Worm (Caenorhabditis elegans) whole organism, L4/young adult: ENCODE results near the gene nep-11.
A peak's percentile ranks its signal among the peaks of the same experiment; 100 is the strongest.
"Not testable (repeated sequence)": the region's sequence is repeated elsewhere in the genome, so short reads cannot be mapped to it uniquely, and the experiment has no call there.

Experiments
- W03F9.2 ChIP-seq: fragments of 150-350 bp; optimal IDR thresholded peaks from 2 replicates; lab custom pipeline; 2014; ENCODE audit warnings: missing biosample characterization, missing genetic modification characterization
- dao-5 ChIP-seq: sonication (generic microtip); optimal IDR thresholded peaks from 2 replicates; lab custom pipeline; 2016; ENCODE audit warnings: missing genotype, missing genetic modification characterization, moderate library complexity, missing compliant biosample characterization
- him-1 ChIP-seq: sonication (generic microtip); optimal IDR thresholded peaks from 2 replicates; lab custom pipeline; 2016; ENCODE audit warnings: missing genotype, missing genetic modification reagents, missing genetic modification characterization, missing compliant biosample characterization

Gene nep-11

ce11 chrII:3449514-3449913 is 24.2 kb upstream of the nep-11 start, which contains the start of gene C16C8.14:
C16C8.14 (plus strand) TSS chrII:3449814.
- not testable (repeated sequence) for TF ChIP-seq him-1; W03F9.2 (tag; lab: Kevin White, UChicago); dao-5 (tag; lab: Kevin White, UChicago)

- TF ChIP-seq W03F9.2 (tag; lab: Kevin White, UChicago) (no peak), him-1 (no peak), dao-5 (tag; lab: Kevin White, UChicago) (no peak)
These were observed 23.5 kb upstream of the nep-11 start, which contains the start of gene C16C8.25 for ce11 chrII:3448776-3449280. C16C8.25 (plus strand) TSS chrII:3449230.

DNA sequence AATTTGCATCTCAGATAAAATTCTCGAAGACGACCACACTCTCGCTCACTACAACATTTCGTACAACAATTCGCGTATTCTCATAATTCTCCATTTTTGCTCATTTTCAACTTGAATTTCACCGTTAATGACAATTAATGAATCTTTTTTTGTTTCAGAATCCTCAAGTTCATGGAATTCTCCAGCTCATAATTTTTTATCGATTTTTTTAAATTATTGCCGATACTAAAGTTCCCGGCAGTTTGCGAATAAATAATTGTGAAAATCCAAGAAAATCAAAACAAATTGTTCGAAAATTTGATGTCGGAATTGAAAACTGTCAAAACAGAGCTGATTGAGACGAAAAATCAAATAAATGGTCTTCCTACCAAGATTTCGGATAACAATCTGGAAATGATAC is 22.6 kb upstream of the nep-11 start, which contains the start of gene C16C8.21:
Gene C16C8.21, plus strand, starts transcription at position 301 of the 400 bp plus-strand sequence.
- TF ChIP-seq him-1 (no peak), W03F9.2 (tag; lab: Kevin White, UChicago) (no peak), dao-5 (tag; lab: Kevin White, UChicago) (no peak)

- TF ChIP-seq dao-5 (tag; lab: Kevin White, UChicago) = no peak
- TF ChIP-seq W03F9.2 (tag; lab: Kevin White, UChicago) = no peak
- TF ChIP-seq him-1 = no peak
These were observed 21.3 kb upstream of the nep-11 start, which contains the start of the genes C16C8.20 and gldi-6 for ce11 chrII:3446647-3447046. C16C8.20 (plus strand) TSS chrII:3446947. gldi-6 (plus strand) TSS chrII:3446947.

- no peak for TF ChIP-seq dao-5 (tag; lab: Kevin White, UChicago)
- no peak for TF ChIP-seq him-1
- no peak for TF ChIP-seq W03F9.2 (tag; lab: Kevin White, UChicago)
These were observed 20.0 kb upstream of the nep-11 start, which contains the start of the genes C16C8.5 and C16C8.16 for ce11 chrII:3445285-3445806. C16C8.5 (minus strand) TSS chrII:3445385. C16C8.16 (plus strand) TSS chrII:3445756.

DNA sequence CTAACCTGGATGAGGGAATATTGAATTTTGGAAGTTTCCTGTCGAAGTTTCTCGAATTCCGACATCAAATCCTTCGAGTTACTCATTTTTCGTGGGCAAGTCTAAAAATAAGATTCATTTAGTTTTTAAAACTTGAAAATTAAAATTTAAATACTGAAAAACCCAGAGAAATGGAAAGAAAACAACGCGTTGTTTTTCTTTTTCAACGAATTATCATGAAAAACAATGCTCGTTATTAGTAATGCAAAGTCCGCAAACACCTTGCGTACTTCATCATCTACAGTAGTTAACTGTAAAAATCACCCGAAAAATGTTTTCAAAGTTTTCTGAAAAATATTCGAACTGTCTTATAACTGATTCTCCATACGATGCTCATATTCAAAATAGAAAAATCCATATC is 18.9 kb upstream of the nep-11 start, which contains the start of gene C16C8.4:
Gene C16C8.4, minus strand, starts transcription at position 101 of the 400 bp plus-strand sequence.
- no peak for TF ChIP-seq dao-5 (tag; lab: Kevin White, UChicago)
- TF ChIP-seq W03F9.2 (tag; lab: Kevin White, UChicago) = no peak
- no peak for TF ChIP-seq him-1

DNA sequence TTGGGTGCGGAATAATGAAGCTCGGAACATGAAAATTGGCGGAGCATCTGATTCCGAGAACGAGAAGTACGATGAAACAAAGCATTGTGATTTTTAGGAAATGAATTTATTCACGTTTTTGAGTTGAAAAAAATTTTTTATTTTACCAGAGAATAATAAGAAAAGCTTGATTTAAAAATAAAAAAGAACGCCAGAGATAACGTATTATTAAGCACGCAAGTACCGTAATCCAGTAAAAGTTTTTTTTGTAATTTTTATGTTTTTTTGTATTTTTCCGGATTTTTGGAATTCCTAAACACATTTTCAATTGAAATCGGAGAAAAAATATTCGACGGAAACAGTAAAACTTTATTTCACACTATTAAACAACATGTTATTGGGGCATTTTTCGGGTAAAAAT is 17.8 kb upstream of the nep-11 start, which contains the start of gene C16C8.22:
Gene C16C8.22, minus strand, starts transcription at position 101 of the 400 bp plus-strand sequence.
- TF ChIP-seq dao-5 (tag; lab: Kevin White, UChicago) = no peak

ce11 chrII:3441377-3441776 is 16.0 kb upstream of the nep-11 start, which contains the start of gene C16C8.27:
C16C8.27 (plus strand) TSS chrII:3441677.
- no peak for TF ChIP-seq W03F9.2 (tag; lab: Kevin White, UChicago)
- TF ChIP-seq him-1 = no peak
- TF ChIP-seq dao-5 (tag; lab: Kevin White, UChicago) = no peak

ce11 chrII:3440641-3440926 is 15.3 kb upstream of the nep-11 start, which contains the start of gene C16C8.17:
C16C8.17 (plus strand) TSS chrII:3440827.
- TF ChIP-seq W03F9.2 (tag; lab: Kevin White, UChicago) (no peak), dao-5 (tag; lab: Kevin White, UChicago) (no peak), him-1 (no peak)

DNA sequence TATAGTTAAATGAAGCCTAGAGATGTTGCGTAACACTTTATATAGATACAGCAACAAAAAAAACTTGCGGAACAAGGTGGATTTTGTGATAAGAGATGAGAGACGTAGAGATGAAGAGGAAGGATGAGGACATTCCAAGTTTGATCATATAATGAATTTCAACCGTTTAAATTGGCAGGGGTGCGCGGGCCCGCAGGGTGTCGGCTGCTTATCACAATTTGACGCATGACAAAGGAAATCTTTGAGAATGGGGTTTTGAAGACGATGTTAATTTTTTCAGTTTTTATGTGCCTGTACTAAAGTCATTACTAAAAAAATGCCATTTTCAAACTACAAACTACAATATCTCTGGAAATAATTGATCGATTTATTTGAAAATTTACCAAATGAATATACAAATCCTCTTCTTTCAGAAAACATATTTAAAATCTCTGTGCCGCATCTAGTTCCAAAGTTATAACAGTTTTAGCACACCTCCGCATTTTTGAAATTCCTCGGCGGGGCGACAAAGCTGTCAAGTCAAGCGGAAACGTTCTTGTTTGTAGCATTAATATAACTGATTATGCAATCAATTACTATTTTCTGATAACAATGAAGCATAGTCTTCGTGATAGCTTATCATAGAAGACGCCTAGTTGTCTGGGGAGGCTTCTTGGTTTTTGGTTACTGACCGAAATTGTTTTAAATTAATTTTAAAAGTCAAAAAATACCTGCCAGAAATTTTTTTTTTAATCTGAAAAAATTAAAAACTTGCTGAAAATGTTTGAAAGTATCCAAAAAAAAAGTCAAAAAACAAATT is 14.7 kb upstream of the nep-11 start:
- TF ChIP-seq him-1 (no peak), dao-5 (tag; lab: Kevin White, UChicago) (no peak), W03F9.2 (tag; lab: Kevin White, UChicago) (no peak)

DNA sequence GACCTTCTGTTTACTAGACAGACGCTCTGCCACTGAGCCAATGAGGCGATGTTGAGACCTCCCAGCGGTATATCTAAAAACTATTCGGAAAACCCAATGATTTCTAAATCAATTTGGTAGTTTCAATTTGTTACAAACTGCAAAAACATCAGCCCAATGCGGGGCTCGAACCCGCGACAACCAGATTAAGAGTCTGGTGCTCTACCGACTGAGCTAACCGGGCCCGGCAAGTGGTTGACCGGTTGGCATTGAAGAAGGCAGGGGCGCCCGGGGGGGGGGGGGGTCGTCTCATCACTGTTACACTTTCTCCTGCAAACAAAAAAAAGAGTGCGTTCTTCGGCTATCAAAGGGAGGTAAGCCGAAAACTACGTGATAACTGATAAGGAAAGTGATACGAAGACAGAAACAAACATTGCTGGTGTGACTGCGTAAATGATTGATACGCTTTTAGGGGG is 13.9 kb upstream of the nep-11 start:
- TF ChIP-seq him-1 (no peak), dao-5 (tag; lab: Kevin White, UChicago) (peak; percentile 73)

ce11 chrII:3438280-3438679 is 12.9 kb upstream of the nep-11 start:
- TF ChIP-seq him-1 (no peak), W03F9.2 (tag; lab: Kevin White, UChicago) (no peak), dao-5 (tag; lab: Kevin White, UChicago) (no peak)

DNA sequence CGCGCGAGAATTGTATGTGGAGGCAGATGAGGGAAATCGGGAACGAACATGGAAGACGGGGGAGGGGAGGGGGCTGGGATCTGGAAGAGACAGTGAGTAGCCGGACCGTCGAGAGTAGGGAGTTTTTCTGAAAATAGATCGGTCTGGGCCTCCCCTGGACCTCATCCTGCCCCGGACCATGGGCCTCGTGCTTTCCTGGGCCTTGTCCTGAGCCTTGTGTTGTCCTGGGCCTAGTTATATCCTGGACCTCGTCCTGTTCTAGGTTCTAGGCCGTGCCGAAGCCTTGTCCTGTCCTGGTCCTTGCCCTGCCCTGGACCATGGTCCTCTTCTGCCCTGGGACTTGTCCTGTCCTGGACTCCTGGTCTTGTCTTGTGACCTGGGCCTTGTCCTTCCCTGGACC is 12.1 kb upstream of the nep-11 start:
- no peak for TF ChIP-seq him-1
- TF ChIP-seq W03F9.2 (tag; lab: Kevin White, UChicago) = no peak
- no peak for TF ChIP-seq dao-5 (tag; lab: Kevin White, UChicago)

DNA sequence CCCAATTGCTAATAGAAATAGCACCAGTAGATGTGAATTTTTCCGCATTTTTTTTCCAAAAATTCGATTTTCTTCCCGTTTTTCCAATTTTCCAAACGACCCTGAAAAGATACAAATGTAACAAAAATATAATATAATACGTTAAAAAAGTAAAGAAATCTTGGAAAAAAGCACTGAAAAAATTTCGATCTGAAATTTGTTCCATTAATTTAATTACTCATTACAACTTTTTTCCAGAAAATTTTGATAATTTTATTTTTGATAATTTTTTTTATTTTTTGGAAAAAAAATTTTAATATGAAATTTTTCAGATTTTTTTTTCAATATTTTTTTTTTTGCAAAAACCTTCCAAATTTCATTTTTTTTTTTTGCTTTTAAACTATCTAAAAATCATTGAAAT is 11.1 kb upstream of the nep-11 start, which contains the start of gene skpo-2:
Gene skpo-2, minus strand, starts transcription at position 101 of the 400 bp plus-strand sequence.
- TF ChIP-seq W03F9.2 (tag; lab: Kevin White, UChicago) = no peak
- no peak for TF ChIP-seq dao-5 (tag; lab: Kevin White, UChicago)
- no peak for TF ChIP-seq him-1
